Fruit fly (Drosophila melanogaster): ENCODE data around the gene Spt6.

DNA sequence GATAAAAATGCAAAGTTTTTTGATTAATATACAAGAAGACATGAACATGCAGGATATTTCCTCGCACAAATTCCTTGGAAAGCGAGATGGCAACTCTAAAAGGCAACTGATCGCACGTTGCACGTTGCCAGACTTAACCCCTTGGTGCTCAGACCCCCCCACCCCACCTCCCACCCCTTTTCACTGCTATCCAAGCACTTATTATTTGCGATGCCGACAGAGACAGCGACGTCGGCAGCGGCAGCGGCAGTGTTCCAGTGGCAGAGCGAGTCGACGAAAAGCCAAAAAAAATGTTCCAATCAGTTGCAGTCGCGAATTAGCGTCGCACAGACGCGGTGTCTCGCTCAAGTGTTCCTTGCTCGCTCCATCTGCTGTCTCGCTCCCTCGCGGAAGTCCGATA, 36.1 kb downstream of the Spt6 start, which contains the start of gene CG3823:
- TF ChIP-seq CG8478 (optimal IDR thresholded peaks at IDR 0.05), result no peak
- TF ChIP-seq CTCF (optimal IDR thresholded peaks at IDR 0.05), result no peak

All from S2 (cell line).